Worm (Caenorhabditis elegans): ENCODE measurements around the gene gcc-1.

DNA sequence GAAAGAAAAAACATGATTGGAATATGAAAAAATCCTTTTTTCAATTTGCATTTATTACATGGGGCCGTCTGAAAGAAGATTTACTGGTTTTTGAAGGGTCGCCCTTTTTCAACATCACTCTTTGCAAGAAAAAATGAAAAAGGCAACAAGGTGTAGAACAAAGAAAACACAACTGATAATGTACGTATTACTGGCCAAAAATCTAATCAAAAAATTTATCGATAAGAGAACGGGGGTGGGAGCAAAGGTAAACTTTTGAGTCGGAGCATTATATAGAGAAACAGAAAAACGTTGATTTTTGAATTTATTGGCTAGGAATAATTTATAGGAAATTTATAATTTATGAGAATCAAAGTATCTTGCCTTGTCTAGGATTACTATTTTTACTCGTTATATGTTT is 22.1 kb downstream of the gcc-1 start:
- TF ChIP-seq ama-1 (optimal IDR thresholded peaks at IDR 0.05) (no peak), zag-1 (tag; optimal IDR thresholded peaks at IDR 0.05) (no peak), lin-39 (tag; optimal IDR thresholded peaks at IDR 0.05) (no peak), unc-62 (GFP tag; optimal IDR thresholded peaks at IDR 0.05 in 1 of 2) (no peak), unc-62 (tag; optimal IDR thresholded peaks at IDR 0.05) (no peak), ces-1 (GFP tag; optimal IDR thresholded peaks at IDR 0.05) (no peak), nhr-25 (tag; optimal IDR thresholded peaks at IDR 0.05; ENCODE audit: borderline replicate concordance, insufficient read depth) (no peak), egl-43 (GFP tag; IDR thresholded peaks at IDR 0.05) (no peak), pqm-1 (tag; optimal IDR thresholded peaks at IDR 0.05) (peak; percentile 85), skn-1 (tag; optimal IDR thresholded peaks at IDR 0.05) (no peak), aly-2 (tag; optimal IDR thresholded peaks at IDR 0.05) (no peak), dve-1 (tag; optimal IDR thresholded peaks at IDR 0.05; ENCODE audit: insufficient read depth) (no peak), saeg-2 (GFP tag; IDR thresholded peaks at IDR 0.05) (no peak), hlh-30 (tag; optimal IDR thresholded peaks at IDR 0.05; ENCODE audit: insufficient read depth) (no peak)

Measured in whole organism, L4 larva.